Fruit fly (Drosophila melanogaster) whole organism, embryonic: ENCODE results near the gene Orc2.

Experiments used
- Adf1 ChIP-seq: fragments of 200-800 bp; sonication (Bioruptor generic); IDR thresholded peaks from 2 replicates; pipeline ENCODE4 v1.3.6; 2022; ENCODE audit warnings: missing biosample characterization, missing genetic modification characterization
- B-H2 ChIP-seq: fragments of 200-800 bp; sonication (Bioruptor generic); optimal IDR thresholded peaks from 2 replicates; lab custom pipeline; 2018; ENCODE audit warnings: missing biosample characterization, mild to moderate bottlenecking, missing genetic modification characterization
- BEAF-32 ChIP-seq: fragments of 200-800 bp; sonication (Bioruptor generic); optimal IDR thresholded peaks from 3 replicates; lab custom pipeline; 2017; ENCODE audit warnings: missing biosample characterization, missing genetic modification characterization, mild to moderate bottlenecking, moderate library complexity, missing genetic modification reagents
- CG10321 ChIP-seq: fragments of 200-800 bp; sonication (Bioruptor generic); IDR thresholded peaks from 2 replicates; pipeline ENCODE4 v1.3.6; 2022; ENCODE audit warnings: missing biosample characterization, missing genetic modification characterization
- CG11247 ChIP-seq: fragments of 200-800 bp; sonication (Bioruptor generic); IDR thresholded peaks from 2 replicates; pipeline ENCODE4 v1.3.6; 2022; ENCODE audit warnings: missing biosample characterization, missing genetic modification characterization
- CG11723 ChIP-seq: fragments of 200-800 bp; sonication (Bioruptor generic); optimal IDR thresholded peaks from 2 replicates; lab custom pipeline; 2017; ENCODE audit warnings: missing biosample characterization, mild to moderate bottlenecking, missing genetic modification characterization
- CG12236 ChIP-seq: fragments of 200-800 bp; sonication (Bioruptor generic); optimal IDR thresholded peaks from 2 replicates; lab custom pipeline; 2016; ENCODE audit warnings: missing biosample characterization, missing genetic modification characterization
- CG13287 ChIP-seq: fragments of 200-800 bp; sonication (Bioruptor generic); IDR thresholded peaks from 2 replicates; pipeline ENCODE4 v1.3.6; 2022; ENCODE audit warnings: missing biosample characterization, missing genetic modification characterization; ENCODE audit not compliant: partially characterized antibody
- CG16813 ChIP-seq: fragments of 200-800 bp; sonication (Bioruptor generic); IDR thresholded peaks from 3 replicates; pipeline ENCODE4 v1.3.6; 2022; ENCODE audit warnings: missing biosample characterization, missing genetic modification characterization; ENCODE audit not compliant: partially characterized antibody
- CG17328 ChIP-seq: fragments of 200-800 bp; sonication (Bioruptor generic); IDR thresholded peaks from 2 replicates; pipeline ENCODE4 v1.3.6; 2022; ENCODE audit warnings: missing biosample characterization, missing genetic modification characterization
- CG17359 ChIP-seq: fragments of 200-800 bp; sonication (Bioruptor generic); optimal IDR thresholded peaks from 3 replicates; lab custom pipeline; 2018; ENCODE audit warnings: missing biosample characterization, mild to moderate bottlenecking, missing genetic modification characterization, moderate library complexity
- CG1792 ChIP-seq: fragments of 200-800 bp; sonication (Bioruptor generic); optimal IDR thresholded peaks from 2 replicates; lab custom pipeline; 2016; ENCODE audit warnings: missing biosample characterization, missing genetic modification characterization
- CG18262 ChIP-seq: fragments of 200-800 bp; optimal IDR thresholded peaks from 3 replicates; lab custom pipeline; 2019; ENCODE audit warnings: missing biosample characterization, mild to moderate bottlenecking, missing genetic modification characterization, moderate library complexity
- CG30020 ChIP-seq: fragments of 200-800 bp; optimal IDR thresholded peaks from 2 replicates; lab custom pipeline; 2019; ENCODE audit warnings: missing biosample characterization, mild to moderate bottlenecking, missing genetic modification characterization, moderate library complexity
- CG31388 ChIP-seq: fragments of 200-800 bp; sonication (Bioruptor generic); optimal IDR thresholded peaks from 2 replicates; lab custom pipeline; 2016; ENCODE audit warnings: missing biosample characterization, missing genetic modification characterization
- CG3281 ChIP-seq: fragments of 200-800 bp; sonication (Bioruptor generic); optimal IDR thresholded peaks from 3 replicates; lab custom pipeline; 2017; ENCODE audit warnings: missing biosample characterization, mild to moderate bottlenecking, missing genetic modification characterization
- CG3407 ChIP-seq: fragments of 200-800 bp; sonication (Bioruptor generic); optimal IDR thresholded peaks from 2 replicates; lab custom pipeline; 2018; ENCODE audit warnings: missing biosample characterization, mild to moderate bottlenecking, missing genetic modification characterization
- CG4282 ChIP-seq: fragments of 200-800 bp; sonication (Bioruptor generic); optimal IDR thresholded peaks from 2 replicates; lab custom pipeline; 2016; ENCODE audit warnings: missing biosample characterization, missing genetic modification characterization
- CG6272 ChIP-seq: fragments of 200-800 bp; sonication (Bioruptor generic); IDR thresholded peaks from 2 replicates; pipeline ENCODE4 v1.3.6; 2022; ENCODE audit warnings: missing biosample characterization, missing genetic modification characterization
- CG6854 ChIP-seq: fragments of 200-800 bp; sonication (Bioruptor generic); optimal IDR thresholded peaks from 3 replicates; lab custom pipeline; 2017; ENCODE audit warnings: missing biosample characterization, mild to moderate bottlenecking, missing genetic modification characterization
- CG7357 ChIP-seq: fragments of 200-800 bp; sonication (Bioruptor generic); IDR thresholded peaks from 3 replicates; pipeline ENCODE4 v1.3.6; 2022; ENCODE audit warnings: missing biosample characterization, missing genetic modification characterization
- CG7745 ChIP-seq: fragments of 200-800 bp; sonication (Bioruptor generic); optimal IDR thresholded peaks from 2 replicates; lab custom pipeline; 2018; ENCODE audit warnings: missing biosample characterization, mild to moderate bottlenecking, missing genetic modification characterization, moderate library complexity
- CG8944 ChIP-seq: fragments of 200-800 bp; sonication (Bioruptor generic); optimal IDR thresholded peaks from 3 replicates; lab custom pipeline; 2016; ENCODE audit warnings: missing biosample characterization, missing genetic modification characterization
- Dll ChIP-seq: fragments of 200-800 bp; sonication (Bioruptor generic); IDR thresholded peaks from 4 replicates; pipeline ENCODE4 v1.3.6; 2022; ENCODE audit warnings: missing biosample characterization, missing genetic modification characterization; ENCODE audit not compliant: partially characterized antibody
- Doc3 ChIP-seq: fragments of 200-800 bp; sonication (Bioruptor generic); IDR thresholded peaks from 3 replicates; pipeline ENCODE4 v1.3.6; 2022; ENCODE audit warnings: missing biosample characterization, missing genetic modification characterization; ENCODE audit not compliant: partially characterized antibody
- E2f2 ChIP-seq: fragments of 200-800 bp; sonication (Bioruptor generic); IDR thresholded peaks from 2 replicates; pipeline ENCODE4 v1.3.6; 2022; ENCODE audit warnings: missing biosample characterization, missing genetic modification characterization
- Elba2 ChIP-seq: fragments of 200-800 bp; sonication (Bioruptor generic); optimal IDR thresholded peaks from 3 replicates; lab custom pipeline; 2016; ENCODE audit warnings: missing biosample characterization, missing genetic modification characterization
- Ets97D ChIP-seq: fragments of 200-800 bp; sonication (Bioruptor generic); optimal IDR thresholded peaks from 3 replicates; lab custom pipeline; 2016; ENCODE audit warnings: missing biosample characterization, missing genetic modification characterization
- NC2α ChIP-seq: fragments of 200-800 bp; sonication (Bioruptor generic); optimal IDR thresholded peaks from 2 replicates; lab custom pipeline; 2016; ENCODE audit warnings: missing biosample characterization, missing genetic modification characterization
- Sry-δ ChIP-seq: fragments of 200-800 bp; sonication (Bioruptor generic); optimal IDR thresholded peaks from 2 replicates; lab custom pipeline; 2016; ENCODE audit warnings: missing biosample characterization, missing genetic modification characterization
- Stat92E ChIP-seq, 3 experiments: fragments of >200 bp in 2 of 3; fragments of 200-800 bp in 1 of 3; sonication (Bioruptor generic) in 1 of 3; optimal IDR thresholded peaks; 2 replicates each; lab custom pipeline; 2017 to 2019; ENCODE audit warnings: missing biosample characterization in 3 of 3, missing genetic modification characterization in 3 of 3, mild to moderate bottlenecking in 1 of 3, moderate library complexity in 1 of 3
- Tbp ChIP-seq: fragments of >200 bp; optimal IDR thresholded peaks from 2 replicates; lab custom pipeline; 2018; ENCODE audit warnings: missing biosample characterization, missing genetic modification characterization
- ab ChIP-seq: fragments of 200-800 bp; sonication (Bioruptor generic); optimal IDR thresholded peaks from 2 replicates; lab custom pipeline; 2016; ENCODE audit warnings: missing biosample characterization, missing genetic modification characterization
- abd-A ChIP-seq: fragments of 200-800 bp; sonication (Bioruptor generic); optimal IDR thresholded peaks from 3 replicates; lab custom pipeline; 2019; ENCODE audit warnings: missing biosample characterization, mild to moderate bottlenecking, missing genetic modification characterization, moderate library complexity
- br ChIP-seq: fragments of >200 bp; optimal IDR thresholded peaks from 2 replicates; lab custom pipeline; 2017
- chm ChIP-seq: fragments of 200-800 bp; sonication (Bioruptor generic); IDR thresholded peaks from 2 replicates; pipeline ENCODE4 v1.3.6; 2022; ENCODE audit warnings: missing biosample characterization, missing genetic modification characterization
- crol ChIP-seq: fragments of 200-800 bp; sonication (Bioruptor generic); IDR thresholded peaks from 2 replicates; pipeline ENCODE4 v1.3.6; 2022; ENCODE audit warnings: missing biosample characterization, missing genetic modification characterization
- ems ChIP-seq: fragments of 200-800 bp; sonication (Bioruptor generic); optimal IDR thresholded peaks from 3 replicates; lab custom pipeline; 2016; ENCODE audit warnings: missing biosample characterization, missing genetic modification characterization
- gt ChIP-seq: fragments of 200-800 bp; sonication (Bioruptor generic); IDR thresholded peaks from 2 replicates; pipeline ENCODE4 v1.3.6; 2022; ENCODE audit warnings: missing biosample characterization, missing genetic modification characterization
- inv ChIP-seq: fragments of 200-800 bp; sonication (Bioruptor generic); IDR thresholded peaks from 2 replicates; pipeline ENCODE4 v1.3.6; 2022; ENCODE audit warnings: missing biosample characterization, missing genetic modification characterization; ENCODE audit not compliant: partially characterized antibody
- kay ChIP-seq: fragments of 200-800 bp; sonication (Bioruptor generic); optimal IDR thresholded peaks from 2 replicates; lab custom pipeline; 2016; ENCODE audit warnings: missing biosample characterization, missing genetic modification characterization
- prd ChIP-seq, 3 experiments: fragments of >200 bp in 2 of 3; fragments of 200-800 bp in 1 of 3; sonication (Bioruptor generic) in 1 of 3; optimal IDR thresholded peaks in 2 of 3; IDR thresholded peaks in 1 of 3; 2 replicates in 2 of 3; 3 replicates in 1 of 3; pipeline versions ENCODE4 v1.3.6 to Lab custom; 2017 to 2022; ENCODE audit warnings: missing biosample characterization in 1 of 3, missing genetic modification characterization in 1 of 3
- pzg ChIP-seq: fragments of 200-800 bp; sonication (Bioruptor generic); optimal IDR thresholded peaks from 3 replicates; lab custom pipeline; 2018; ENCODE audit warnings: missing biosample characterization, mild to moderate bottlenecking, missing genetic modification characterization, moderate library complexity
- scrt ChIP-seq: fragments of 200-800 bp; sonication (Bioruptor generic); optimal IDR thresholded peaks from 2 replicates; lab custom pipeline; 2018; ENCODE audit warnings: missing biosample characterization, mild to moderate bottlenecking, missing genetic modification characterization, moderate library complexity
- sd ChIP-seq: fragments of 200-800 bp; sonication (Bioruptor generic); optimal IDR thresholded peaks from 3 replicates; lab custom pipeline; 2018; ENCODE audit warnings: missing biosample characterization, mild to moderate bottlenecking, missing genetic modification characterization, moderate library complexity
- so ChIP-seq: fragments of 200-800 bp; sonication (Bioruptor generic); IDR thresholded peaks from 3 replicates; pipeline ENCODE4 v1.3.6; 2022; ENCODE audit warnings: missing biosample characterization, missing genetic modification characterization
- tap ChIP-seq: fragments of 200-800 bp; optimal IDR thresholded peaks from 3 replicates; lab custom pipeline; 2019; ENCODE audit warnings: missing biosample characterization, mild to moderate bottlenecking, missing genetic modification characterization, moderate library complexity
- tgo ChIP-seq: fragments of 200-800 bp; sonication (Bioruptor generic); IDR thresholded peaks from 3 replicates; pipeline ENCODE4 v1.3.6; 2022; ENCODE audit warnings: missing biosample characterization, missing genetic modification characterization
- unpg ChIP-seq: fragments of 200-800 bp; sonication (Bioruptor generic); optimal IDR thresholded peaks from 3 replicates; lab custom pipeline; 2018; ENCODE audit warnings: missing biosample characterization, mild to moderate bottlenecking, missing genetic modification characterization, moderate library complexity
- yki ChIP-seq: fragments of >200 bp; optimal IDR thresholded peaks from 3 replicates; lab custom pipeline; 2018

Gene Orc2

dm6 chr3R:13921806-13922515 is 42.7 kb upstream of the Orc2 start (continued):
- TF ChIP-seq CG16813 (GFP tag; lab: Robert Waterston, UW) (0 out of 3 replicates have a peak, but pooled peaks have one; percentile 21), Tbp (GFP tag; lab: Kevin White, UChicago) (no peak), Stat92E (GFP tag; optimal IDR thresholded peaks at IDR 0.05; lab: Kevin White, UChicago) (no peak), CG11723 (GFP tag; lab: Kevin White, UChicago) (no peak), chm (GFP tag; lab: Robert Waterston, UW) (peak; percentile 56; the same call in 1 of the 2 replicates), CG17359 (tag; lab: Kevin White, UChicago) (peak; percentile 42), CG17328 (GFP tag; lab: Robert Waterston, UW) (no peak), Sry-δ (GFP tag; lab: Kevin White, UChicago) (peak; percentile 53), tgo (GFP tag; lab: Robert Waterston, UW) (peak; percentile 54), sd (tag; lab: Kevin White, UChicago) (no peak), Dll (peak; percentile 72; the same call in 3 of the 4 replicates), BEAF-32 (GFP tag; lab: Kevin White, UChicago) (peak; percentile 36), CG3407 (GFP tag; lab: Kevin White, UChicago) (no peak), inv (GFP tag; lab: Robert Waterston, UW) (no peak; the same call in 1 of the 2 replicates), kay (GFP tag; lab: Kevin White, UChicago) (no peak), prd (optimal IDR thresholded peaks at IDR 0.05; lab: Kevin White, UChicago) (no peak), prd (GFP tag; IDR thresholded peaks at IDR 0.05; lab: Robert Waterston, UW) (peak; percentile 47; the same call in 2 of the 3 replicates), Doc3 (GFP tag; lab: Robert Waterston, UW) (peak; percentile 64), CG7357 (0 out of 3 replicates have a peak, but pooled peaks have one; percentile 43), crol (GFP tag; lab: Robert Waterston, UW) (no peak), abd-A (tag; lab: Kevin White, UChicago) (no peak), Adf1 (GFP tag; lab: Robert Waterston, UW) (no peak), yki (lab: Kevin White, UChicago) (no peak), CG31388 (GFP tag; lab: Kevin White, UChicago) (no peak), CG18262 (tag; lab: Kevin White, UChicago) (peak; percentile 49), CG1792 (GFP tag; lab: Kevin White, UChicago) (no peak), CG7745 (tag; lab: Kevin White, UChicago) (no peak), CG10321 (no peak), CG6272 (GFP tag; lab: Robert Waterston, UW) (peak; percentile 24; the same call in 1 of the 2 replicates), so (GFP tag; lab: Robert Waterston, UW) (no peak), Ets97D (GFP tag; lab: Kevin White, UChicago) (no peak), E2f2 (GFP tag; lab: Robert Waterston, UW) (no peak), tap (tag; lab: Kevin White, UChicago) (peak; percentile 62), CG11247 (GFP tag; lab: Robert Waterston, UW) (no peak), NC2α (GFP tag; lab: Kevin White, UChicago) (no peak), B-H2 (GFP tag; lab: Kevin White, UChicago) (no peak), unpg (GFP tag; lab: Kevin White, UChicago) (no peak), CG12236 (GFP tag; lab: Kevin White, UChicago) (no peak), Elba2 (GFP tag; lab: Kevin White, UChicago) (no peak), gt (no peak), scrt (no peak), CG6854 (GFP tag; lab: Kevin White, UChicago) (no peak), ab (GFP tag; lab: Kevin White, UChicago) (no peak), br (lab: Kevin White, UChicago) (no peak), CG30020 (no peak), CG4282 (no peak), CG13287 (GFP tag; lab: Robert Waterston, UW) (peak; percentile 39; the same call in 1 of the 2 replicates), ems (GFP tag; lab: Kevin White, UChicago) (no peak), CG8944 (GFP tag; lab: Kevin White, UChicago) (no peak), pzg (no peak), CG3281 (GFP tag; lab: Kevin White, UChicago) (no peak)
